Fruit fly (Drosophila melanogaster): Measurements from ENCODE around the gene MnM.

The MnM gene

DNA sequence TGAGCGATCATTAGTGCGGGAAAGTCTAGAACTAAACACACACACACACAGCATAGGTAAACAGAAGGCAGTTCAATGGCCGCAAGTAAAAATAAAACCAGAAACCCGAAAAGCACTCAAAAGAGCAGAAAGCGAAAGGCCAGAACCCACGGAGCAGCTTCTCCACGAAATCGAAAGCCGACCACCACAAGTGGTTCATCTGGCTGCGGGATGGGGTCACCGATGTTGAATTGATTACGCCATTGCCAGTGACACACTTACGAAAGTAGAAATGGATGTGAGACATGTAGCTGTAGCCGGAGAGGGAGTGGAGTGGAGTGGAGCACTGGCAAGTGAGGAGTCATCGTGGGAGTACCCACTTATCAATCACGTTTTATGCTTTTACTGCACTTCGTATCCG lies 37.0 kb downstream of the MnM start (continued):
- TF ChIP-seq Dll (GFP tag; IDR thresholded peaks at IDR 0.05; ENCODE audit: partially characterized antibody) (no peak), vvl (GFP tag; IDR thresholded peaks at IDR 0.05) (no peak), slou (GFP tag; optimal IDR thresholded peaks at IDR 0.05) (no peak), gfzf (GFP tag; optimal IDR thresholded peaks at IDR 0.05) (no peak), Kr (GFP tag; optimal IDR thresholded peaks at IDR 0.05) (no peak), GATAe (GFP tag; conservative IDR thresholded peaks at IDR 0.05) (no peak), CG17385 (GFP tag; optimal IDR thresholded peaks at IDR 0.05) (no peak), slp2 (GFP tag; optimal IDR thresholded peaks at IDR 0.05) (no peak), Pdp1 (GFP tag; optimal IDR thresholded peaks at IDR 0.05) (peak in 1 of 2 experiments; percentile 73), HLHmδ (GFP tag; optimal IDR thresholded peaks at IDR 0.05) (peak; percentile 93), tap (tag; optimal IDR thresholded peaks at IDR 0.05) (no peak), onecut (GFP tag; IDR thresholded peaks at IDR 0.05) (peak; percentile 32; the same call in 1 of the 2 replicates), CG18262 (tag; optimal IDR thresholded peaks at IDR 0.05) (peak; percentile 42), CG17568 (GFP tag; optimal IDR thresholded peaks at IDR 0.05) (peak; percentile 32), CG1647 (GFP tag; optimal IDR thresholded peaks at IDR 0.05) (no peak), tup (GFP tag; optimal IDR thresholded peaks at IDR 0.05) (no peak), CTCF (GFP tag; optimal IDR thresholded peaks at IDR 0.05) (no peak), CG31441 (GFP tag; IDR thresholded peaks at IDR 0.05) (peak; percentile 28; the same call in 1 of the 2 replicates), pan (optimal IDR thresholded peaks at IDR 0.05) (no peak), pan (GFP tag; optimal IDR thresholded peaks at IDR 0.05 in 1 of 2, IDR thresholded peaks at IDR 0.05 in 1 of 2) (no peak), sens (GFP tag) (peak; percentile 56), nerfin-1 (tag; optimal IDR thresholded peaks at IDR 0.05) (peak; percentile 29), Fer3 (tag; optimal IDR thresholded peaks at IDR 0.05) (no peak), bowl (GFP tag; IDR thresholded peaks at IDR 0.05) (no peak), Blimp-1 (GFP tag; optimal IDR thresholded peaks at IDR 0.05) (peak; percentile 100), esg (GFP tag; conservative IDR thresholded peaks at IDR 0.05) (no peak), Asciz (GFP tag; optimal IDR thresholded peaks at IDR 0.05) (peak; percentile 8), gt (GFP tag; IDR thresholded peaks at IDR 0.05) (no peak), mam (GFP tag; optimal IDR thresholded peaks at IDR 0.05) (no peak), bsh (GFP tag; optimal IDR thresholded peaks at IDR 0.05) (peak in 1 of 2 experiments; percentile 61), CG13123 (GFP tag; optimal IDR thresholded peaks at IDR 0.05) (no peak), Eip74EF (GFP tag; optimal IDR thresholded peaks at IDR 0.05) (peak in 1 of 2 experiments; percentile 14), wek (GFP tag; optimal IDR thresholded peaks at IDR 0.05) (no peak), Nf-YB (GFP tag; optimal IDR thresholded peaks at IDR 0.05) (no peak), fd102C (GFP tag; optimal IDR thresholded peaks at IDR 0.05) (no peak), Spps (tag; optimal IDR thresholded peaks at IDR 0.05) (peak; percentile 59), CG8290 (GFP tag; optimal IDR thresholded peaks at IDR 0.05) (no peak), CG8290 (tag; optimal IDR thresholded peaks at IDR 0.05) (peak in 1 of 2 experiments; percentile 38), ind (GFP tag; optimal IDR thresholded peaks at IDR 0.05) (no peak), Sry-δ (GFP tag; optimal IDR thresholded peaks at IDR 0.05) (no peak), cg (GFP tag; optimal IDR thresholded peaks at IDR 0.05) (peak; percentile 24), CG15269 (tag; optimal IDR thresholded peaks at IDR 0.05) (no peak), CG12155 (GFP tag; optimal IDR thresholded peaks at IDR 0.05) (no peak), crol (GFP tag; IDR thresholded peaks at IDR 0.05) (peak; percentile 53; the same call in 1 of the 2 replicates), Deaf1 (tag; optimal IDR thresholded peaks at IDR 0.05) (peak; percentile 7), CG2712 (tag; optimal IDR thresholded peaks at IDR 0.05) (peak; percentile 34), aop (GFP tag; IDR thresholded peaks at IDR 0.05) (no peak), Elba2 (GFP tag; optimal IDR thresholded peaks at IDR 0.05) (no peak), ham (GFP tag; IDR thresholded peaks at IDR 0.05) (no peak), NfI (GFP tag; optimal IDR thresholded peaks at IDR 0.05) (no peak), kah (GFP tag; optimal IDR thresholded peaks at IDR 0.05) (peak; percentile 5), pita (GFP tag; optimal IDR thresholded peaks at IDR 0.05) (no peak)
